3 worm cellular contexts compared by ENCODE assay signal in the genomic region with DNA sequence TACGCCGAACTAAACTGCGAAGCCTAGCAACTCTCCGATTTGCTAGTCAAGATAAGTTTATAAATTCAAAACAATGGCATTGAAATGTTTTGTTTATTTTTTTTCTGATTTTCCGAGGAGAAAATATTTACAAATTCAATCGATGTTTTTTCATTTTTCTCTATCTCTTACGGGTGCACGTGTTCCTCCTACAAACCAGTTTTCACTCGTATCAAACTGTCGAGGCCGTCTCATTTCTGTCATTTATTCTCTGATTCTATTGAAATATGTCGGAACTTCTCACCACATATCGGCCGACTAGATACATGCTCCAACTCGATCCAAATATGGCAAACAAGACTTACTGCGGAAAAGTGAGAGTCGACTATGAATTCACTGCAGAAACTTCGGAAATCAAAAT.
A peak's percentile ranks its signal among the peaks of the same experiment; 100 is the strongest.
TF ChIP-seq lines count a peak whose summit lies in the region.

A gene (plus strand): TSS at position 257 of the 400 bp plus-strand sequence.

TF ChIP-seq in whole organism, L1 larva, 84 proteins besides CTCF, POLR2A, EP300 and RAD21:
- TF ChIP-seq nhr-71 (tag; optimal IDR thresholded peaks at IDR 0.05; lab: Kevin White, UChicago) (peak; percentile 5), rnt-1 (tag; optimal IDR thresholded peaks at IDR 0.05; lab: Kevin White, UChicago) (no peak), lin-15B (tag; optimal IDR thresholded peaks at IDR 0.05; lab: Kevin White, UChicago) (no peak), nhr-237 (tag; optimal IDR thresholded peaks at IDR 0.05; lab: Kevin White, UChicago) (no peak), nhr-85 (tag; lab: Kevin White, UChicago) (peak; percentile 75), snu-23 (GFP tag; optimal IDR thresholded peaks at IDR 0.05; lab: Kevin White, UChicago) (peak; percentile 36), lin-14 (GFP tag; optimal IDR thresholded peaks at IDR 0.05; lab: Kevin White, UChicago) (peak; percentile 55), mdl-1 (tag; optimal IDR thresholded peaks at IDR 0.05; lab: Kevin White, UChicago) (peak in 1 of 2 experiments; percentile 20), blmp-1 (tag; optimal IDR thresholded peaks at IDR 0.05; lab: Kevin White, UChicago) (peak; percentile 73), ets-5 (GFP tag; IDR thresholded peaks at IDR 0.05; lab: Robert Waterston, UW) (no peak), elt-3 (tag; optimal IDR thresholded peaks at IDR 0.05; lab: Kevin White, UChicago) (peak in 1 of 6 experiments; percentile 58), grh-1 (GFP tag; IDR thresholded peaks at IDR 0.05; lab: Robert Waterston, UW) (peak; percentile 65), aha-1 (tag; optimal IDR thresholded peaks at IDR 0.05; lab: Kevin White, UChicago) (no peak)

TF ChIP-seq in whole organism, L2 larva, 48 proteins besides CTCF, POLR2A, EP300 and RAD21:
- TF ChIP-seq nhr-25 (tag; optimal IDR thresholded peaks at IDR 0.05; lab: Kevin White, UChicago) (peak; percentile 30), ztf-1 (GFP tag; conservative IDR thresholded peaks at IDR 0.05; lab: Robert Waterston, UW) (no peak)

TF ChIP-seq in whole organism, L3 larva, 47 proteins besides CTCF, POLR2A, EP300 and RAD21:
- TF ChIP-seq nhr-25 (tag; optimal IDR thresholded peaks at IDR 0.05; lab: Kevin White, UChicago) (peak; percentile 4), egl-5 (tag; optimal IDR thresholded peaks at IDR 0.05; lab: Kevin White, UChicago) (no peak)
TF ChIP-seq in whole organism, L3 larva: peak in this region for 1.
